Fruit fly (Drosophila melanogaster) whole organism, embryonic: Measurements from ENCODE around the gene Polr2F.

Experiments
- Atf6 ChIP-seq: fragments of 200-800 bp; sonication (Bioruptor generic); IDR thresholded peaks from 2 replicates; pipeline ENCODE4 v1.3.6; 2022; ENCODE audit warnings: missing biosample characterization, missing genetic modification characterization
- Bgb ChIP-seq: fragments of 200-800 bp; sonication (Bioruptor generic); IDR thresholded peaks from 2 replicates; pipeline ENCODE4 v1.3.6; 2022; ENCODE audit warnings: missing biosample characterization, missing genetic modification characterization; ENCODE audit not compliant: partially characterized antibody
- CG10267 ChIP-seq: fragments of 200-800 bp; sonication (Bioruptor generic); optimal IDR thresholded peaks from 2 replicates; lab custom pipeline; 2018; ENCODE audit warnings: missing biosample characterization, mild to moderate bottlenecking, missing genetic modification characterization, moderate library complexity
- CG10321 ChIP-seq: fragments of 200-800 bp; sonication (Bioruptor generic); IDR thresholded peaks from 2 replicates; pipeline ENCODE4 v1.3.6; 2022; ENCODE audit warnings: missing biosample characterization, missing genetic modification characterization
- CG11696 ChIP-seq: fragments of 200-800 bp; sonication (Bioruptor generic); IDR thresholded peaks from 2 replicates; pipeline ENCODE4 v1.3.6; 2022; ENCODE audit warnings: missing biosample characterization, missing genetic modification characterization
- CG11723 ChIP-seq: fragments of 200-800 bp; sonication (Bioruptor generic); optimal IDR thresholded peaks from 2 replicates; lab custom pipeline; 2017; ENCODE audit warnings: missing biosample characterization, mild to moderate bottlenecking, missing genetic modification characterization
- CG12236 ChIP-seq: fragments of 200-800 bp; sonication (Bioruptor generic); optimal IDR thresholded peaks from 2 replicates; lab custom pipeline; 2016; ENCODE audit warnings: missing biosample characterization, missing genetic modification characterization
- CG14965 ChIP-seq: fragments of 200-800 bp; sonication (Bioruptor generic); optimal IDR thresholded peaks from 2 replicates; lab custom pipeline; 2016; ENCODE audit warnings: missing biosample characterization, missing genetic modification characterization, borderline replicate concordance
- CG1529 ChIP-seq: fragments of 200-800 bp; sonication (Bioruptor generic); optimal IDR thresholded peaks from 3 replicates; lab custom pipeline; 2018; ENCODE audit warnings: missing biosample characterization, missing genetic modification characterization
- CG15514 ChIP-seq: fragments of 200-800 bp; sonication (Bioruptor generic); optimal IDR thresholded peaks from 3 replicates; lab custom pipeline; 2017; ENCODE audit warnings: missing biosample characterization, missing genetic modification characterization, mild to moderate bottlenecking, moderate library complexity, missing genetic modification reagents
- CG18476 ChIP-seq: fragments of 200-800 bp; sonication (Bioruptor generic); optimal IDR thresholded peaks from 2 replicates; lab custom pipeline; 2016; ENCODE audit warnings: missing biosample characterization, mild to moderate bottlenecking, missing genetic modification characterization
- CG18764 ChIP-seq: fragments of 200-800 bp; sonication (Bioruptor generic); optimal IDR thresholded peaks from 3 replicates; lab custom pipeline; 2016; ENCODE audit warnings: missing biosample characterization, missing genetic modification characterization
- CG34422 ChIP-seq: fragments of 200-800 bp; sonication (Bioruptor generic); IDR thresholded peaks from 3 replicates; pipeline ENCODE4 v1.3.6; 2022; ENCODE audit warnings: missing biosample characterization, missing genetic modification characterization
- CG3995 ChIP-seq: fragments of 200-800 bp; sonication (Bioruptor generic); optimal IDR thresholded peaks from 3 replicates; lab custom pipeline; 2016; ENCODE audit warnings: missing biosample characterization, missing genetic modification characterization
- CG42726 ChIP-seq: fragments of 200-800 bp; sonication (Bioruptor generic); IDR thresholded peaks from 2 replicates; pipeline ENCODE4 v1.3.6; 2022; ENCODE audit warnings: missing biosample characterization, missing genetic modification characterization; ENCODE audit not compliant: partially characterized antibody
- CG6854 ChIP-seq: fragments of 200-800 bp; sonication (Bioruptor generic); optimal IDR thresholded peaks from 3 replicates; lab custom pipeline; 2017; ENCODE audit warnings: missing biosample characterization, mild to moderate bottlenecking, missing genetic modification characterization
- CG7372 ChIP-seq: fragments of 200-800 bp; sonication (Bioruptor generic); IDR thresholded peaks from 2 replicates; pipeline ENCODE4 v1.3.6; 2022; ENCODE audit warnings: missing biosample characterization, missing genetic modification characterization
- CG7745 ChIP-seq: fragments of 200-800 bp; sonication (Bioruptor generic); optimal IDR thresholded peaks from 2 replicates; lab custom pipeline; 2018; ENCODE audit warnings: missing biosample characterization, mild to moderate bottlenecking, missing genetic modification characterization, moderate library complexity
- CG7786 ChIP-seq: fragments of 200-800 bp; sonication (Bioruptor generic); optimal IDR thresholded peaks from 2 replicates; lab custom pipeline; 2016; ENCODE audit warnings: missing biosample characterization, missing genetic modification characterization
- CG8290 ChIP-seq, 3 experiments: fragments of 200-800 bp; sonication (Bioruptor generic); optimal IDR thresholded peaks; 2 replicates each; lab custom pipeline; 2016 to 2019; ENCODE audit warnings: missing biosample characterization in 3 of 3, missing genetic modification characterization in 3 of 3, mild to moderate bottlenecking in 2 of 3, moderate library complexity in 1 of 3
- Hr78 ChIP-seq, 2 experiments: fragments of 200-800 bp in 1 of 2; fragments of >200 bp in 1 of 2; sonication (Bioruptor generic) in 1 of 2; optimal IDR thresholded peaks; 2 replicates each; lab custom pipeline; 2017 to 2019; ENCODE audit warnings: missing biosample characterization in 2 of 2, missing genetic modification characterization in 2 of 2, mild to moderate bottlenecking in 1 of 2, moderate library complexity in 1 of 2
- Jarid2 ChIP-seq: fragments of 200-800 bp; sonication (Bioruptor generic); optimal IDR thresholded peaks from 3 replicates; lab custom pipeline; 2017; ENCODE audit warnings: mild to moderate bottlenecking, missing biosample characterization, missing genetic modification reagents, missing genetic modification characterization
- MESR4 ChIP-seq: fragments of 200-800 bp; sonication (Bioruptor generic); optimal IDR thresholded peaks from 2 replicates; lab custom pipeline; 2018; ENCODE audit warnings: missing biosample characterization, mild to moderate bottlenecking, missing genetic modification characterization, moderate library complexity
- Med ChIP-seq: fragments of 200-800 bp; sonication (Bioruptor generic); peaks from one replicate; lab custom pipeline; 2016; ENCODE audit warnings: missing biosample characterization, missing genetic modification characterization, mild to moderate bottlenecking, inconsistent platforms, moderate library complexity
- Meics ChIP-seq: fragments of 200-800 bp; sonication (Bioruptor generic); optimal IDR thresholded peaks from 2 replicates; lab custom pipeline; 2017; ENCODE audit warnings: missing biosample characterization, mild to moderate bottlenecking, missing genetic modification characterization
- Myb ChIP-seq: fragments of 200-800 bp; sonication (Bioruptor generic); optimal IDR thresholded peaks from 2 replicates; lab custom pipeline; 2016; ENCODE audit warnings: missing biosample characterization, missing genetic modification characterization
- Neu2 ChIP-seq: fragments of 200-800 bp; sonication (Bioruptor generic); optimal IDR thresholded peaks from 3 replicates; lab custom pipeline; 2016; ENCODE audit warnings: missing biosample characterization, missing genetic modification characterization, borderline replicate concordance
- Scr ChIP-seq: fragments of 200-800 bp; sonication (Bioruptor generic); IDR thresholded peaks from 2 replicates; pipeline ENCODE4 v1.3.6; 2022; ENCODE audit warnings: missing biosample characterization, missing genetic modification characterization; ENCODE audit not compliant: partially characterized antibody
- TFAM ChIP-seq: fragments of 200-800 bp; sonication (Bioruptor generic); optimal IDR thresholded peaks from 2 replicates; lab custom pipeline; 2017; ENCODE audit warnings: missing biosample characterization, missing genetic modification characterization, inconsistent platforms
- Vsx1 ChIP-seq: fragments of 200-800 bp; sonication (Bioruptor generic); optimal IDR thresholded peaks from 2 replicates; lab custom pipeline; 2017; ENCODE audit warnings: missing biosample characterization, mild to moderate bottlenecking, missing genetic modification characterization, missing genetic modification reagents
- Xbp1 ChIP-seq: fragments of 200-800 bp; sonication (Bioruptor generic); optimal IDR thresholded peaks from 3 replicates; lab custom pipeline; 2016; ENCODE audit warnings: missing biosample characterization, mild to moderate bottlenecking, missing genetic modification characterization
- bbx ChIP-seq: fragments of 200-800 bp; sonication (Bioruptor generic); IDR thresholded peaks from 2 replicates; pipeline ENCODE4 v1.3.6; 2022; ENCODE audit warnings: missing biosample characterization, missing genetic modification characterization; ENCODE audit not compliant: partially characterized antibody
- btn ChIP-seq: fragments of 200-800 bp; sonication (Bioruptor generic); optimal IDR thresholded peaks from 2 replicates; lab custom pipeline; 2016; ENCODE audit warnings: missing biosample characterization, missing genetic modification characterization
- emc ChIP-seq: fragments of 200-800 bp; sonication (Bioruptor generic); optimal IDR thresholded peaks from 2 replicates; lab custom pipeline; 2016; ENCODE audit warnings: missing biosample characterization, missing genetic modification characterization
- fd64A ChIP-seq: fragments of 200-800 bp; sonication (Bioruptor generic); optimal IDR thresholded peaks from 3 replicates; lab custom pipeline; 2018; ENCODE audit warnings: missing biosample characterization, mild to moderate bottlenecking, missing genetic modification characterization
- gcm ChIP-seq: fragments of 200-800 bp; sonication (Bioruptor generic); optimal IDR thresholded peaks from 2 replicates; lab custom pipeline; 2019; ENCODE audit warnings: missing biosample characterization, mild to moderate bottlenecking, missing genetic modification characterization, moderate library complexity
- gem ChIP-seq: fragments of 200-800 bp; sonication (Bioruptor generic); optimal IDR thresholded peaks from 2 replicates; lab custom pipeline; 2019; ENCODE audit warnings: missing biosample characterization, mild to moderate bottlenecking, missing genetic modification characterization, moderate library complexity
- h ChIP-seq: fragments of >200 bp; optimal IDR thresholded peaks from 2 replicates; lab custom pipeline; 2017
- hb ChIP-seq: fragments of 200-800 bp; sonication (Bioruptor generic); IDR thresholded peaks from 3 replicates; pipeline ENCODE4 v1.3.6; 2022; ENCODE audit warnings: missing biosample characterization, missing genetic modification characterization; ENCODE audit not compliant: partially characterized antibody
- hth ChIP-seq: fragments of >200 bp; optimal IDR thresholded peaks from 2 replicates; lab custom pipeline; 2017; ENCODE audit warnings: inconsistent platforms
- ind ChIP-seq: fragments of 200-800 bp; sonication (Bioruptor generic); optimal IDR thresholded peaks from 3 replicates; lab custom pipeline; 2016; ENCODE audit warnings: missing biosample characterization, missing genetic modification characterization
- nerfin-1 ChIP-seq: fragments of 200-800 bp; sonication (Bioruptor generic); optimal IDR thresholded peaks from 3 replicates; lab custom pipeline; 2019; ENCODE audit warnings: missing biosample characterization, mild to moderate bottlenecking, missing genetic modification characterization, moderate library complexity
- otp ChIP-seq: fragments of 200-800 bp; sonication (Bioruptor generic); IDR thresholded peaks from 3 replicates; pipeline ENCODE4, ENCODE4 v1.3.6; 2022; ENCODE audit warnings: missing biosample characterization, missing genetic modification characterization
- pnt ChIP-seq: fragments of 200-800 bp; sonication (Bioruptor generic); optimal IDR thresholded peaks from 3 replicates; lab custom pipeline; 2016; ENCODE audit warnings: missing biosample characterization, missing genetic modification characterization
- sd ChIP-seq: fragments of 200-800 bp; sonication (Bioruptor generic); optimal IDR thresholded peaks from 3 replicates; lab custom pipeline; 2018; ENCODE audit warnings: missing biosample characterization, mild to moderate bottlenecking, missing genetic modification characterization, moderate library complexity
- sisA ChIP-seq: fragments of 200-800 bp; sonication (Bioruptor generic); IDR thresholded peaks from 2 replicates; pipeline ENCODE4 v1.3.6; 2022; ENCODE audit warnings: missing biosample characterization, missing genetic modification characterization
- so ChIP-seq: fragments of 200-800 bp; sonication (Bioruptor generic); IDR thresholded peaks from 3 replicates; pipeline ENCODE4 v1.3.6; 2022; ENCODE audit warnings: missing biosample characterization, missing genetic modification characterization
- tna ChIP-seq: fragments of 200-800 bp; sonication (Bioruptor generic); IDR thresholded peaks from 2 replicates; pipeline ENCODE4 v1.3.6; 2022; ENCODE audit warnings: missing biosample characterization, missing genetic modification characterization; ENCODE audit not compliant: partially characterized antibody
- tx ChIP-seq: fragments of 200-800 bp; sonication (Bioruptor generic); optimal IDR thresholded peaks from 2 replicates; lab custom pipeline; 2016; ENCODE audit warnings: missing biosample characterization, missing genetic modification characterization
- zf30C ChIP-seq: fragments of 200-800 bp; sonication (Bioruptor generic); optimal IDR thresholded peaks from 3 replicates; lab custom pipeline; 2018; ENCODE audit warnings: missing biosample characterization, mild to moderate bottlenecking, missing genetic modification characterization

The Polr2F gene

DNA sequence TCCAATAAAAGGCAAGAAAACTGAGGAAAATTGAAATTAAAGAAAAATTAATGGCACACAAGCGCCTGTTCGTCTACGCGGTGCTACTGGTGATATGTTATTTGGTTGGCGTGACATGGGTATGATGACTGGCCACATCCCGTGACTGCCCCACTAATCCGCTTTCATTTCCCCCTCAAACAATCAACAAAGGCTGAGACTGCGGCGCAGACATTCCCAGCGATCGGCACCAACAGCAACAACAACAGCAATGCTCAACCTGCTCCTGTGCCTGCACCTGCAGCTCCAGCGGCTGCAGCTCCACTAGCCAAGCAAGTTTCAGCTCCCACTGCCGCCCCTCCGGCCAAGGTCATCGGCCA lies 16.5 kb upstream of the Polr2F start (continued):
- TF ChIP-seq pnt (GFP tag; lab: Kevin White, UChicago) (no peak), otp (GFP tag; lab: Robert Waterston, UW) (no peak), CG3995 (GFP tag; lab: Kevin White, UChicago) (no peak), CG7786 (GFP tag; lab: Kevin White, UChicago) (no peak), MESR4 (GFP tag; lab: Kevin White, UChicago) (peak; percentile 82), ind (GFP tag; lab: Kevin White, UChicago) (no peak), zf30C (no peak), CG10267 (tag; lab: Kevin White, UChicago) (no peak), Atf6 (GFP tag; lab: Robert Waterston, UW) (no peak), CG7745 (tag; lab: Kevin White, UChicago) (no peak), gcm (GFP tag; lab: Kevin White, UChicago) (no peak), btn (GFP tag; lab: Kevin White, UChicago) (no peak), emc (GFP tag; lab: Kevin White, UChicago) (no peak), Med (GFP tag; lab: Kevin White, UChicago) (peak; percentile 50), tx (GFP tag; lab: Kevin White, UChicago) (no peak), Jarid2 (no peak), TFAM (no peak), Scr (GFP tag; lab: Robert Waterston, UW) (no peak), Bgb (GFP tag; lab: Robert Waterston, UW) (no peak), sd (tag; lab: Kevin White, UChicago) (peak; percentile 38), Hr78 (GFP tag; optimal IDR thresholded peaks at IDR 0.05; lab: Kevin White, UChicago) (no peak), CG12236 (no peak), Xbp1 (GFP tag; lab: Kevin White, UChicago) (no peak), CG18476 (GFP tag; lab: Kevin White, UChicago) (no peak)

- no peak for TF ChIP-seq so (GFP tag; lab: Robert Waterston, UW)
- TF ChIP-seq Vsx1 (GFP tag; lab: Kevin White, UChicago) = peak; percentile 12
- TF ChIP-seq hth (lab: Kevin White, UChicago) = no peak
- no peak for TF ChIP-seq Meics (GFP tag; lab: Kevin White, UChicago)
- TF ChIP-seq CG14965 (GFP tag; lab: Kevin White, UChicago) = no peak
- peak; percentile 53; the same call in 1 of the 3 replicates for TF ChIP-seq CG34422 (GFP tag; lab: Robert Waterston, UW)
- no peak for TF ChIP-seq CG11696 (GFP tag; lab: Robert Waterston, UW)
- no peak for TF ChIP-seq gem (tag; lab: Kevin White, UChicago)
- no peak for TF ChIP-seq CG10321
- no peak for TF ChIP-seq fd64A (GFP tag; lab: Kevin White, UChicago)
- TF ChIP-seq CG15514 = peak; percentile 97
- no peak for TF ChIP-seq CG18764 (GFP tag; lab: Kevin White, UChicago)
- peak; percentile 45 for TF ChIP-seq CG8290 (GFP tag; optimal IDR thresholded peaks at IDR 0.05; lab: Kevin White, UChicago)
- peak in 1 of 2 experiments; percentile 74 for TF ChIP-seq CG8290 (tag; optimal IDR thresholded peaks at IDR 0.05; lab: Kevin White, UChicago)
- TF ChIP-seq sisA (GFP tag; lab: Robert Waterston, UW) = no peak
- peak; percentile 74 for TF ChIP-seq bbx (GFP tag; lab: Robert Waterston, UW)
- TF ChIP-seq CG6854 = no peak
- no peak for TF ChIP-seq CG7372
- peak; percentile 14 for TF ChIP-seq nerfin-1 (tag; lab: Kevin White, UChicago)
- TF ChIP-seq CG1529 (GFP tag; lab: Kevin White, UChicago) = no peak
- no peak for TF ChIP-seq CG42726 (GFP tag; lab: Robert Waterston, UW)
- TF ChIP-seq CG11723 (GFP tag; lab: Kevin White, UChicago) = no peak
- 0 out of 2 replicates have a peak, but pooled peaks have one; percentile 18 for TF ChIP-seq tna (GFP tag; lab: Robert Waterston, UW)
- no peak for TF ChIP-seq h
- peak; percentile 34 for TF ChIP-seq Myb
- TF ChIP-seq hb (GFP tag; lab: Robert Waterston, UW) = peak; percentile 28; the same call in 1 of the 3 replicates
- no peak for TF ChIP-seq Neu2 (GFP tag; lab: Kevin White, UChicago)
Measured at dm6 chr3R:5357935-5358414, 13.6 kb upstream of the Polr2F start, which contains the start of gene Prosbeta7. TSS of gene Prosbeta7 (minus strand) at chr3R:5358364.
